Worm (Caenorhabditis elegans) whole organism, L4 larva: ENCODE results near the gene ZK1240.1.

Experiments used
- D1046.2 ChIP-seq: fragments of 200-800 bp; sonication (Bioruptor generic); IDR thresholded peaks from 2 replicates; pipeline ENCODE4 v1.3.6; 2022; ENCODE audit warnings: missing genetic modification characterization, missing compliant biosample characterization
- F26F4.8 ChIP-seq: fragments of 200-800 bp; sonication (Bioruptor generic); conservative IDR thresholded peaks from 2 replicates; pipeline ENCODE4 v1.3.6; 2022; ENCODE audit warnings: missing genetic modification characterization, missing compliant biosample characterization
- R02D3.7 ChIP-seq: fragments of 150-350 bp; sonication (generic microtip); optimal IDR thresholded peaks from 3 replicates; lab custom pipeline; 2014; ENCODE audit warnings: missing biosample characterization, missing genetic modification characterization
- T26A8.4 ChIP-seq: fragments of 200-800 bp; sonication (Bioruptor generic); IDR thresholded peaks from 2 replicates; pipeline ENCODE4 v1.3.6; 2022; ENCODE audit warnings: missing genetic modification characterization, missing compliant biosample characterization
- Y5F2A.4 ChIP-seq: fragments of 200-800 bp; sonication (Bioruptor generic); optimal IDR thresholded peaks from 2 replicates; lab custom pipeline; 2018; ENCODE audit warnings: mild to moderate bottlenecking, missing genetic modification characterization, missing compliant biosample characterization
- aha-1 ChIP-seq: fragments of 150-350 bp; peaks from one replicate; lab custom pipeline; 2014; ENCODE audit warnings: missing biosample characterization, missing genetic modification characterization
- ama-1 ChIP-seq: fragments of 150-350 bp; optimal IDR thresholded peaks from 2 replicates; lab custom pipeline; 2014; ENCODE audit warnings: inconsistent platforms, mixed read lengths
- attf-4 ChIP-seq: sonication (generic microtip); optimal IDR thresholded peaks from 3 replicates; lab custom pipeline; 2017; ENCODE audit warnings: missing biosample characterization, missing genetic modification characterization
- ceh-20 ChIP-seq: fragments of 200-800 bp; sonication (Bioruptor generic); IDR thresholded peaks from 2 replicates; pipeline ENCODE4 v1.3.6; 2022; ENCODE audit warnings: missing genetic modification reagents, missing genetic modification characterization, missing compliant biosample characterization
- ceh-32 ChIP-seq: sonication (generic microtip); optimal IDR thresholded peaks from 2 replicates; lab custom pipeline; 2016; ENCODE audit warnings: mild to moderate bottlenecking, missing genetic modification characterization, missing compliant biosample characterization; ENCODE audit not compliant: poor library complexity
- daf-12 ChIP-seq: fragments of 150-350 bp; optimal IDR thresholded peaks from 2 replicates; lab custom pipeline; 2014; ENCODE audit warnings: missing biosample characterization, missing genetic modification reagents, missing genetic modification characterization
- daf-16 ChIP-seq, 3 experiments: sonication (generic microtip); optimal IDR thresholded peaks; 2 replicates each; lab custom pipeline; 2016 to 2017; ENCODE audit warnings: missing genetic modification characterization in 3 of 3, missing genetic modification reagents in 3 of 3, mild to moderate bottlenecking in 2 of 3, missing compliant biosample characterization in 2 of 3, missing biosample characterization in 1 of 3, moderate library complexity in 1 of 3
- dpl-1 ChIP-seq: fragments of 150-350 bp; optimal IDR thresholded peaks from 2 replicates; lab custom pipeline; 2014; ENCODE audit warnings: missing biosample characterization, missing genetic modification reagents, missing genetic modification characterization
- fos-1 ChIP-seq: fragments of 150-350 bp; optimal IDR thresholded peaks from 2 replicates; lab custom pipeline; 2014; ENCODE audit warnings: missing biosample characterization, missing genetic modification characterization
- hif-1 ChIP-seq, 2 experiments: sonication (generic microtip); optimal IDR thresholded peaks; 2 replicates each; lab custom pipeline; 2016 to 2017; ENCODE audit warnings: missing compliant biosample characterization in 2 of 2, missing genetic modification characterization in 2 of 2, missing genetic modification reagents in 2 of 2, missing genotype in 2 of 2, mild to moderate bottlenecking in 1 of 2
- hlh-11 ChIP-seq: fragments of 200-800 bp; sonication (Bioruptor generic); optimal IDR thresholded peaks from 2 replicates; lab custom pipeline; 2018; ENCODE audit warnings: mild to moderate bottlenecking, missing genetic modification characterization, missing compliant biosample characterization
- hlh-30 ChIP-seq: sonication (generic microtip); optimal IDR thresholded peaks from 2 replicates; lab custom pipeline; 2017; ENCODE audit warnings: antibody characterized with exemption, mild to moderate bottlenecking, missing genetic modification characterization, missing compliant biosample characterization; ENCODE audit not compliant: insufficient read depth
- jun-1 ChIP-seq: fragments of 150-350 bp; optimal IDR thresholded peaks from 2 replicates; lab custom pipeline; 2014; ENCODE audit warnings: missing biosample characterization, missing genetic modification reagents, missing genetic modification characterization
- lim-7 ChIP-seq: fragments of 200-800 bp; sonication (Bioruptor generic); IDR thresholded peaks from 2 replicates; pipeline ENCODE4 v1.3.6; 2022; ENCODE audit warnings: missing genetic modification characterization, missing compliant biosample characterization
- lin-1 ChIP-seq: fragments of 200-800 bp; sonication (Bioruptor generic); IDR thresholded peaks from 2 replicates; pipeline ENCODE4 v1.3.6; 2022; ENCODE audit warnings: missing genetic modification reagents, missing genetic modification characterization, missing compliant biosample characterization
- lin-29 ChIP-seq: fragments of 200-800 bp; sonication (Bioruptor generic); IDR thresholded peaks from 2 replicates; pipeline ENCODE4 v1.3.6; 2022; ENCODE audit warnings: missing genetic modification reagents, missing genetic modification characterization, missing compliant biosample characterization
- lin-38 ChIP-seq: fragments of 200-800 bp; sonication (Bioruptor generic); IDR thresholded peaks from 2 replicates; pipeline ENCODE4 v1.3.6; 2022; ENCODE audit warnings: missing genetic modification reagents, missing genetic modification characterization, missing compliant biosample characterization
- madf-5 ChIP-seq, 2 experiments: fragments of 200-800 bp; sonication (Bioruptor generic); IDR thresholded peaks; 2 replicates each; pipeline ENCODE4 v1.3.6; 2022; ENCODE audit warnings: missing compliant biosample characterization in 2 of 2, missing genetic modification characterization in 2 of 2
- madf-9 ChIP-seq: fragments of 200-800 bp; sonication (Bioruptor generic); conservative IDR thresholded peaks from 2 replicates; pipeline ENCODE4 v1.3.6; 2022; ENCODE audit warnings: missing genetic modification reagents, missing genetic modification characterization, missing compliant biosample characterization
- nhr-11 ChIP-seq: fragments of 150-350 bp; optimal IDR thresholded peaks from 2 replicates; lab custom pipeline; 2014; ENCODE audit warnings: missing biosample characterization, missing genetic modification characterization
- nhr-111 ChIP-seq: fragments of 200-800 bp; sonication (Bioruptor generic); optimal IDR thresholded peaks from 2 replicates; lab custom pipeline; 2018; ENCODE audit warnings: mild to moderate bottlenecking, missing genetic modification characterization, missing compliant biosample characterization
- nhr-25 ChIP-seq: sonication (generic microtip); optimal IDR thresholded peaks from 2 replicates; lab custom pipeline; 2017; ENCODE audit warnings: missing genetic modification characterization, mild to moderate bottlenecking, missing compliant biosample characterization, antibody characterized with exemption, moderate library complexity, borderline replicate concordance; ENCODE audit not compliant: insufficient read depth
- nhr-42 ChIP-seq: fragments of 200-800 bp; sonication (Bioruptor generic); IDR thresholded peaks from 2 replicates; pipeline ENCODE4 v1.3.6; 2022; ENCODE audit warnings: missing genetic modification characterization, missing compliant biosample characterization
- nhr-48 ChIP-seq: sonication (generic microtip); optimal IDR thresholded peaks from 2 replicates; lab custom pipeline; 2016; ENCODE audit warnings: mild to moderate bottlenecking, missing genetic modification characterization, missing compliant biosample characterization
- nhr-77 ChIP-seq: fragments of 150-350 bp; optimal IDR thresholded peaks from 2 replicates; lab custom pipeline; 2014; ENCODE audit warnings: missing biosample characterization, missing genetic modification characterization
- pqm-1 ChIP-seq: sonication (generic microtip); optimal IDR thresholded peaks from 2 replicates; lab custom pipeline; 2017; ENCODE audit warnings: missing biosample characterization, missing genetic modification characterization
- unc-130 ChIP-seq: sonication (generic microtip); optimal IDR thresholded peaks from 2 replicates; lab custom pipeline; 2016; ENCODE audit warnings: missing genetic modification reagents, missing genetic modification characterization, missing compliant biosample characterization
- unc-62 ChIP-seq, 3 experiments: fragments of 150-350 bp in 1 of 3; sonication (generic microtip); optimal IDR thresholded peaks in 2 of 3; peaks in 1 of 3; 1 replicate in 1 of 3; 2 replicates in 2 of 3; lab custom pipeline; 2014 to 2017; ENCODE audit warnings: missing biosample characterization in 3 of 3, missing genetic modification characterization in 3 of 3, missing genetic modification reagents in 3 of 3, missing genotype in 1 of 3
- vab-7 ChIP-seq: fragments of 200-800 bp; sonication (Bioruptor generic); IDR thresholded peaks from 2 replicates; pipeline ENCODE4 v1.3.6; 2022; ENCODE audit warnings: missing genetic modification reagents, missing genetic modification characterization, missing compliant biosample characterization
- zfp-2 ChIP-seq: sonication (generic microtip); optimal IDR thresholded peaks from 2 replicates; lab custom pipeline; 2016; ENCODE audit warnings: mild to moderate bottlenecking, missing genetic modification characterization, missing compliant biosample characterization

The ZK1240.1 gene

DNA sequence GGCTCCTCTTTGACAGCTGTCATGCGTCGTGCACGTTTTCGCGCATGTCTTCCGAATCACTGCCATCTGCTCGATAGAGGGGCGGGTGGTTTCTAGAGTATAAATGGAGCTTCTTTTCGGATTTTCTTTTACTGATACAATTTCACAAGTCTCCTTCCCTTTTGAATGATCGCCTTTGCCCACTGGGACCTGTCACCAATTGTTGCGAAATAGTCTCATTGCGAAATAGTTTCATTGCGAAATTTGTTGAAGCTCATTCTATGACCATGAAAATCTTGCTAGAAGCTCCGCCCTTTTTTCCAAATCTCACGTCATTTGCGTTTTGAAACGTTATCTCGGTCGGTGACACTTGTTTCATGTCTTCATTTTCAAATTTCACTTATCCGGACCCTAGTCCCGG, 39.8 kb upstream of the ZK1240.1 start:
- TF ChIP-seq hlh-30 (tag; lab: Kevin White, UChicago) (no peak), hlh-11 (no peak), vab-7 (GFP tag; lab: Robert Waterston, UW) (peak; percentile 55; the same call in 1 of the 2 replicates), R02D3.7 (tag; lab: Kevin White, UChicago) (no peak), ceh-20 (peak; percentile 72; the same call in 1 of the 2 replicates), unc-62 (GFP tag; optimal IDR thresholded peaks at IDR 0.05 in 1 of 2; lab: Kevin White, UChicago) (peak in 1 of 2 experiments; percentile 95), unc-62 (tag; optimal IDR thresholded peaks at IDR 0.05; lab: Kevin White, UChicago) (no peak), madf-5 (GFP tag; IDR thresholded peaks at IDR 0.05; lab: Robert Waterston, UW) (no peak), nhr-77 (tag; lab: Kevin White, UChicago) (no peak), hif-1 (tag; optimal IDR thresholded peaks at IDR 0.05; lab: Kevin White, UChicago) (peak in 1 of 2 experiments; percentile 16), attf-4 (tag; lab: Kevin White, UChicago) (no peak), lin-29 (GFP tag; lab: Robert Waterston, UW) (no peak), T26A8.4 (GFP tag; lab: Robert Waterston, UW) (no peak), nhr-11 (tag; lab: Kevin White, UChicago) (peak; percentile 22)

DNA sequence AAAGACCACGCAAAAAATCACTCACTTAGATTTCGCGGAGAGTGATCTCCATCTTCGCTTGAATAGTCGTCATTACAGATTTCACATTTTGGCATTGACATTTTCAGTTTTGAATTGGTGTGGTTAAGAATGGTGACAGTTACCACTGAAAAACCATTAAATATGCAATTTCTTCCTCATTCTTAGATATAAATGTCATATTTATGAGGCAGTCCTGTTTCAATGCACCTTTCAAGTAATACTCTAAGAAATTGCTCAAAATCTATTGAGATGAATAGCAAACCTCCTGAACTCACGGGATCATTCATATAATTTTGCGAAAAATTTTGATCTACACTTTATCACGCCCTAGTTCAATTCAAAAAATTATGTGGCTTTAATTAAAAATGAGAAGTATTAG, 37.2 kb upstream of the ZK1240.1 start, which contains the start of gene K09F6.7:
TSS of gene K09F6.7 (minus strand) at position 101 of the 400 bp plus-strand sequence.
- no peak for TF ChIP-seq Y5F2A.4 (GFP tag; lab: Kevin White, UChicago)
- TF ChIP-seq nhr-42 = no peak
- no peak for TF ChIP-seq jun-1 (tag; lab: Kevin White, UChicago)
- TF ChIP-seq zfp-2 (tag; lab: Kevin White, UChicago) = no peak
- no peak for TF ChIP-seq aha-1 (tag; lab: Kevin White, UChicago)
- no peak for TF ChIP-seq fos-1 (tag; lab: Kevin White, UChicago)
- TF ChIP-seq unc-62 (GFP tag; optimal IDR thresholded peaks at IDR 0.05 in 1 of 2; lab: Kevin White, UChicago) = no peak
- no peak for TF ChIP-seq unc-62 (tag; optimal IDR thresholded peaks at IDR 0.05; lab: Kevin White, UChicago)
- TF ChIP-seq D1046.2 (GFP tag; lab: Robert Waterston, UW) = no peak
- TF ChIP-seq nhr-111 (GFP tag; lab: Kevin White, UChicago) = no peak
- TF ChIP-seq lin-38 = no peak
- TF ChIP-seq lin-1 (GFP tag; lab: Robert Waterston, UW) = no peak
- no peak for TF ChIP-seq dpl-1 (GFP tag; lab: Kevin White, UChicago)
- no peak for TF ChIP-seq ama-1 (lab: Kevin White, UChicago)
- no peak for TF ChIP-seq F26F4.8 (GFP tag; lab: Robert Waterston, UW)
- TF ChIP-seq unc-130 = no peak
- no peak for TF ChIP-seq daf-16 (GFP tag; optimal IDR thresholded peaks at IDR 0.05; lab: Kevin White, UChicago)
- no peak for TF ChIP-seq daf-16 (tag; optimal IDR thresholded peaks at IDR 0.05; lab: Kevin White, UChicago)
- TF ChIP-seq nhr-48 (tag; lab: Kevin White, UChicago) = no peak
- no peak for TF ChIP-seq daf-12 (tag; lab: Kevin White, UChicago)
- TF ChIP-seq nhr-77 (tag; lab: Kevin White, UChicago) = no peak
- TF ChIP-seq madf-9 (GFP tag; lab: Robert Waterston, UW) = no peak

DNA sequence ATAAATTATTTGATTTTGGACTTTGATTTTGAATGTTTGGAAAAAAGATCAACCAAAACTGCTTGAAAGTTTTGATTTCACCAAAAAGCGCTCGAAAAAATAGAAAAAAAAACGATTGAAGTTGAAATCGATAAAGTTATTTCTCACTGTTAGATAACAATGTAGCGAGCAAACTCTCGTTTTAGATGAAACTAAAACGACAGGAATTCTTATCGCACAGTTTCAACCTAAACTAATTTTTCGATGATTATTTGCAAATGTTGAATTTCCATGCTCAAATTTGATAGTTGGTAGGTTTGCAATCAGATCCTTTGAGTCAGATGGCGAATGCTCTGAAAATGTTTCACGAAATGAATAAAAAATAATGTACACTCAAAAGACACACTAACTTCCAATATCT, 36.6 kb upstream of the ZK1240.1 start:
- TF ChIP-seq pqm-1 = peak; percentile 73
- peak in 1 of 2 experiments; percentile 6 for TF ChIP-seq unc-62 (GFP tag; optimal IDR thresholded peaks at IDR 0.05 in 1 of 2; lab: Kevin White, UChicago)
- no peak for TF ChIP-seq unc-62 (tag; optimal IDR thresholded peaks at IDR 0.05; lab: Kevin White, UChicago)
- TF ChIP-seq lin-38 = no peak
- TF ChIP-seq nhr-25 (tag; lab: Kevin White, UChicago) = no peak

DNA sequence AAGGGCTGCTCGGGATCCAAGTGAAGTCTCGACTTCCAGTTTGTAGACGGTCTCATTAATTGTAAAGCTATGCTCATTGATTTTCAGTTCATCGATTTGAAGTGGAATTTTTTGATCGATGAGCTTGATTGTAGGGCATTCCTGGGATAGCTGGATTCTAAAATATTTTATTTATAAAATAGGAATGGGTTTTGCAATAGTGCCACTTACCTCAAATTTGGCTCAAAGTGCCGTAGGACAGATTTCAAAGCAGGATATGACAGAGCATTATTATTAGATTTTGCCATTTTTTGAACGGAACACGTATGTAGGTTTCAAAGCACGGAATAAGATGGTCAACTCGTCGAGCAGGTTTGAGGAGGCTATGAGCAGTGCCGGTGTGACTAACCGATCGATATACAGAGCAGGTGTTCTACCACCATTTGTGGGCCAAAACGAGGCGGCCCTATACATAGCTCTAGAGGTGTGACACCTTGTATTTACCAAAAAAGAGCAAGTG, 33.3 kb upstream of the ZK1240.1 start, which contains the start of gene fbxc-25:
TSS of gene fbxc-25 (minus strand) at position 449 of the 499 bp plus-strand sequence.
- TF ChIP-seq lin-29 (GFP tag; lab: Robert Waterston, UW) = no peak
- TF ChIP-seq unc-130 = no peak
- TF ChIP-seq aha-1 (tag; lab: Kevin White, UChicago) = peak; percentile 91
- TF ChIP-seq lim-7 = no peak
- TF ChIP-seq unc-62 (GFP tag; optimal IDR thresholded peaks at IDR 0.05 in 1 of 2; lab: Kevin White, UChicago) = peak in 1 of 2 experiments; percentile 65
- TF ChIP-seq unc-62 (tag; optimal IDR thresholded peaks at IDR 0.05; lab: Kevin White, UChicago) = no peak
- no peak for TF ChIP-seq R02D3.7 (tag; lab: Kevin White, UChicago)
- no peak for TF ChIP-seq ceh-32 (tag; lab: Kevin White, UChicago)
